Worm (Caenorhabditis elegans) whole organism, young adult: ENCODE results near the gene T21C9.11.

ENCODE experiments used
- F10E7.11 ChIP-seq: sonication (generic microtip); optimal IDR thresholded peaks from 2 replicates; lab custom pipeline; 2017; ENCODE audit warnings: mild to moderate bottlenecking, missing genetic modification characterization, moderate library complexity, missing compliant biosample characterization
- Y53F4B.3 ChIP-seq: fragments of 200-800 bp; sonication (Bioruptor generic); IDR thresholded peaks from 2 replicates; pipeline ENCODE4 v1.3.6; 2022; ENCODE audit warnings: missing genetic modification reagents, missing genetic modification characterization, missing compliant biosample characterization
- aptf-3 ChIP-seq: fragments of 200-800 bp; sonication (Bioruptor generic); IDR thresholded peaks from 2 replicates; pipeline ENCODE4 v1.3.6; 2022; ENCODE audit warnings: missing genetic modification characterization, missing compliant biosample characterization
- cebp-1 ChIP-seq, 2 experiments: fragments of 200-800 bp in 1 of 2; sonication (Bioruptor generic) in 1 of 2; sonication (generic microtip) in 1 of 2; IDR thresholded peaks in 1 of 2; optimal IDR thresholded peaks in 1 of 2; 2 replicates each; pipeline versions ENCODE4 v1.3.6 to Lab custom; 2017 to 2022; ENCODE audit warnings: missing compliant biosample characterization in 2 of 2, missing genetic modification characterization in 2 of 2, mild to moderate bottlenecking in 1 of 2, missing genetic modification reagents in 1 of 2, moderate library complexity in 1 of 2
- chd-7 ChIP-seq: sonication (generic microtip); optimal IDR thresholded peaks from 2 replicates; lab custom pipeline; 2016; ENCODE audit warnings: mild to moderate bottlenecking, missing genetic modification characterization, moderate library complexity, missing compliant biosample characterization
- ets-4 ChIP-seq: fragments of 200-800 bp; sonication (Bioruptor generic); optimal IDR thresholded peaks from 2 replicates; lab custom pipeline; 2018; ENCODE audit warnings: mild to moderate bottlenecking, missing genetic modification characterization, missing compliant biosample characterization
- nfya-1 ChIP-seq: sonication (generic microtip); optimal IDR thresholded peaks from 2 replicates; lab custom pipeline; 2017; ENCODE audit warnings: antibody characterized with exemption, missing compliant biosample characterization, missing genetic modification characterization, borderline replicate concordance; ENCODE audit not compliant: insufficient read depth
- nfyb-1 ChIP-seq: fragments of 200-800 bp; sonication (Bioruptor generic); IDR thresholded peaks from 2 replicates; pipeline ENCODE4 v1.3.6; 2022; ENCODE audit warnings: missing genetic modification reagents, missing genetic modification characterization, missing compliant biosample characterization
- pha-4 ChIP-seq: fragments of 150-350 bp; sonication (generic microtip); optimal IDR thresholded peaks from 2 replicates; lab custom pipeline; 2014; ENCODE audit warnings: missing biosample characterization, missing genetic modification reagents, missing genetic modification characterization
- snpc-4 ChIP-seq, 5 experiments: fragments of 150-350 bp in 1 of 5; sonication (generic microtip) in 4 of 5; optimal IDR thresholded peaks; 2 replicates each; lab custom pipeline; 2014 to 2018; ENCODE audit warnings: missing genetic modification characterization in 5 of 5, missing biosample characterization in 3 of 5, antibody characterized with exemption in 2 of 5, mild to moderate bottlenecking in 2 of 5, missing compliant biosample characterization in 2 of 5, missing genotype in 2 of 5, moderate library complexity in 2 of 5, missing genetic modification reagents in 1 of 5
- tbp1 ChIP-seq: fragments of 200-800 bp; sonication (Bioruptor generic); optimal IDR thresholded peaks from 2 replicates; lab custom pipeline; 2018; ENCODE audit warnings: mild to moderate bottlenecking, missing genetic modification characterization, missing compliant biosample characterization
- tlf-1 ChIP-seq: fragments of 200-800 bp; sonication (Bioruptor generic); optimal IDR thresholded peaks from 2 replicates; lab custom pipeline; 2018; ENCODE audit warnings: mild to moderate bottlenecking, missing genetic modification characterization, missing compliant biosample characterization
- unc-62 ChIP-seq: fragments of 150-350 bp; optimal IDR thresholded peaks from 2 replicates; lab custom pipeline; 2014; ENCODE audit warnings: missing biosample characterization, missing genetic modification reagents, missing genetic modification characterization
- ztf-18 ChIP-seq: sonication (generic microtip); optimal IDR thresholded peaks from 2 replicates; lab custom pipeline; 2016; ENCODE audit warnings: missing genotype, mild to moderate bottlenecking, missing genetic modification characterization, missing compliant biosample characterization

DNA sequence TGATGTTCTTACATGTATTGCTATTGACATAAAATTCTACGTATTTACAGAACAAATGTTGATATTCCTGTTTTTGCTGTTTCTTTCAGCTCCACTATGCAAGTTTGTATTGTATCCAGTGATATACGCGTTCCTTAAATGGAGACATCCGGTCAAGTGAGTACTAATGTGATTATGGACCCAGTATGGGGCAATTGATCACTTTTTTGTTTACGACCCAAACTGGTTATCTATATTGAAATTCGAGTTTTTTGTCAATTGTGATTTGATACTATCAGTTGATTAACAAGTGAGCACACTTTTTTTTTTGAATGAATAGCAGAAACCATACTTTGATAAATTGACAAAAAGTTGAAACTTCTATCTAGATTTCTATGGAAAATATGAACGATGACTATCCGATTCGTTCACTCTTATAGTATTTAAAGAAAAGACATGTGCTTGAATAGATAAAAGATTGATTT, 12.8 kb downstream of the T21C9.11 start, which contains the start of gene T21C9.6:
- TF ChIP-seq unc-62 (GFP tag; lab: Kevin White, UChicago) (no peak), Y53F4B.3 (GFP tag; lab: Robert Waterston, UW) (no peak), ztf-18 (tag; lab: Kevin White, UChicago) (no peak), aptf-3 (GFP tag; lab: Robert Waterston, UW) (no peak), ets-4 (no peak), nfyb-1 (GFP tag; lab: Robert Waterston, UW) (no peak), tbp1 (GFP tag; lab: Kevin White, UChicago) (no peak), nfya-1 (no peak), snpc-4 (GFP tag; optimal IDR thresholded peaks at IDR 0.05; lab: Kevin White, UChicago) (no peak), snpc-4 (tag; optimal IDR thresholded peaks at IDR 0.05; lab: Kevin White, UChicago) (no peak), cebp-1 (GFP tag; IDR thresholded peaks at IDR 0.05; lab: Robert Waterston, UW) (no peak), cebp-1 (tag; optimal IDR thresholded peaks at IDR 0.05; lab: Kevin White, UChicago) (no peak), tlf-1 (GFP tag; lab: Kevin White, UChicago) (no peak), pha-4 (tag; lab: Kevin White, UChicago) (no peak), chd-7 (tag; lab: Kevin White, UChicago) (no peak), F10E7.11 (tag; lab: Kevin White, UChicago) (no peak)
